Fruit fly (Drosophila melanogaster) S2 (cell line): Measurements from ENCODE around the gene Sgs8.

ENCODE experiments used
- CG8478 ChIP-seq: fragments of >200 bp; optimal IDR thresholded peaks from 2 replicates; lab custom pipeline; 2018
- CTCF ChIP-seq, 2 experiments: fragments of >200 bp; optimal IDR thresholded peaks; 2 replicates each; lab custom pipeline; 2018

dm6 chr3L:11530370-11530769 is 21.2 kb upstream of the Sgs8 start:
- no peak for TF ChIP-seq CG8478 (lab: Kevin White, UChicago)
- TF ChIP-seq CTCF (optimal IDR thresholded peaks at IDR 0.05; lab: Kevin White, UChicago), result no peak
